Fruit fly (Drosophila melanogaster): Measurements from ENCODE around the gene Clp.

Gene Clp

dm6 chr2L:850727-851257 is 31.0 kb downstream of the Clp start, which contains the start of gene drongo:
Gene drongo, minus strand, starts transcription at chr2L:851071.
- TF ChIP-seq psq (optimal IDR thresholded peaks at IDR 0.05) (no peak), CG8478 (optimal IDR thresholded peaks at IDR 0.05) (no peak), Dll (optimal IDR thresholded peaks at IDR 0.05) (no peak), pan (optimal IDR thresholded peaks at IDR 0.05) (no peak), EcR (GFP tag; optimal IDR thresholded peaks at IDR 0.05) (no peak), usp (GFP tag; optimal IDR thresholded peaks at IDR 0.05) (no peak)

- no peak for TF ChIP-seq usp (GFP tag; optimal IDR thresholded peaks at IDR 0.05)
- TF ChIP-seq EcR (GFP tag; optimal IDR thresholded peaks at IDR 0.05), result no peak
- no peak for TF ChIP-seq psq (optimal IDR thresholded peaks at IDR 0.05)
- no peak for TF ChIP-seq Dll (optimal IDR thresholded peaks at IDR 0.05)
- no peak for TF ChIP-seq CG8478 (optimal IDR thresholded peaks at IDR 0.05)
- TF ChIP-seq pan (optimal IDR thresholded peaks at IDR 0.05), result no peak
These were observed 32.9 kb downstream of the Clp start, which contains the start of the genes CG4291 and kraken for dm6 chr2L:852647-853111. Gene CG4291, minus strand, starts transcription at chr2L:852730. Gene kraken, plus strand, starts transcription at chr2L:852768.

- no peak for TF ChIP-seq EcR (GFP tag; optimal IDR thresholded peaks at IDR 0.05)
- TF ChIP-seq pan (optimal IDR thresholded peaks at IDR 0.05), result no peak
- TF ChIP-seq psq (optimal IDR thresholded peaks at IDR 0.05), result no peak
- no peak for TF ChIP-seq CG8478 (optimal IDR thresholded peaks at IDR 0.05)
- no peak for TF ChIP-seq Dll (optimal IDR thresholded peaks at IDR 0.05)
- TF ChIP-seq usp (GFP tag; optimal IDR thresholded peaks at IDR 0.05), result no peak
These were observed 35.3 kb downstream of the Clp start, which contains the start of gene CG13949 for dm6 chr2L:855052-855547. Gene CG13949, plus strand, starts transcription at chr2L:855337.

dm6 chr2L:856001-856400 is 36.2 kb downstream of the Clp start:
- TF ChIP-seq psq (optimal IDR thresholded peaks at IDR 0.05), result no peak
- TF ChIP-seq CG8478 (optimal IDR thresholded peaks at IDR 0.05), result no peak
- no peak for TF ChIP-seq Dll (optimal IDR thresholded peaks at IDR 0.05)
- no peak for TF ChIP-seq EcR (GFP tag; optimal IDR thresholded peaks at IDR 0.05)
- TF ChIP-seq usp (GFP tag; optimal IDR thresholded peaks at IDR 0.05), result no peak
- TF ChIP-seq pan (optimal IDR thresholded peaks at IDR 0.05), result no peak

- TF ChIP-seq psq (optimal IDR thresholded peaks at IDR 0.05) (no peak), EcR (GFP tag; optimal IDR thresholded peaks at IDR 0.05) (no peak), pan (optimal IDR thresholded peaks at IDR 0.05) (no peak), CG8478 (optimal IDR thresholded peaks at IDR 0.05) (no peak), Dll (optimal IDR thresholded peaks at IDR 0.05) (no peak), usp (GFP tag; optimal IDR thresholded peaks at IDR 0.05) (no peak)
These were observed 37.1 kb downstream of the Clp start for dm6 chr2L:856690-857488.

- TF ChIP-seq EcR (GFP tag; optimal IDR thresholded peaks at IDR 0.05) (no peak), usp (GFP tag; optimal IDR thresholded peaks at IDR 0.05) (no peak), pan (optimal IDR thresholded peaks at IDR 0.05) (no peak), CG8478 (optimal IDR thresholded peaks at IDR 0.05) (no peak), psq (optimal IDR thresholded peaks at IDR 0.05) (no peak)
These were observed 38.2 kb downstream of the Clp start for dm6 chr2L:857897-858517.

- TF ChIP-seq CG8478 (optimal IDR thresholded peaks at IDR 0.05) (no peak), Dll (optimal IDR thresholded peaks at IDR 0.05) (no peak), usp (GFP tag; optimal IDR thresholded peaks at IDR 0.05) (no peak), EcR (GFP tag; optimal IDR thresholded peaks at IDR 0.05) (no peak), psq (optimal IDR thresholded peaks at IDR 0.05) (no peak), pan (optimal IDR thresholded peaks at IDR 0.05) (no peak)
These were observed 40.1 kb downstream of the Clp start, which contains the start of gene CG13950 for dm6 chr2L:859897-860296. Gene CG13950, plus strand, starts transcription at chr2L:860197.

dm6 chr2L:865851-866250 is 46.1 kb downstream of the Clp start:
- TF ChIP-seq CG8478 (optimal IDR thresholded peaks at IDR 0.05), result no peak
- no peak for TF ChIP-seq psq (optimal IDR thresholded peaks at IDR 0.05)
- TF ChIP-seq pan (optimal IDR thresholded peaks at IDR 0.05), result no peak
- TF ChIP-seq usp (GFP tag; optimal IDR thresholded peaks at IDR 0.05), result no peak
- no peak for TF ChIP-seq EcR (GFP tag; optimal IDR thresholded peaks at IDR 0.05)
- no peak for TF ChIP-seq Dll (optimal IDR thresholded peaks at IDR 0.05)

dm6 chr2L:866950-867744 is 47.4 kb downstream of the Clp start:
- no peak for TF ChIP-seq Dll (optimal IDR thresholded peaks at IDR 0.05)

dm6 chr2L:867899-868605 is 48.3 kb downstream of the Clp start, which contains the start of gene aru:
Gene aru, minus strand, starts transcription at chr2L:868354.
- TF ChIP-seq CG8478 (optimal IDR thresholded peaks at IDR 0.05), result peak; percentile 25
- no peak for TF ChIP-seq Dll (optimal IDR thresholded peaks at IDR 0.05)
- no peak for TF ChIP-seq psq (optimal IDR thresholded peaks at IDR 0.05)
- no peak for TF ChIP-seq usp (GFP tag; optimal IDR thresholded peaks at IDR 0.05)
- no peak for TF ChIP-seq pan (optimal IDR thresholded peaks at IDR 0.05)
- TF ChIP-seq EcR (GFP tag; optimal IDR thresholded peaks at IDR 0.05), result no peak

dm6 chr2L:868961-869360 is 49.2 kb downstream of the Clp start:
- TF ChIP-seq psq (optimal IDR thresholded peaks at IDR 0.05) (no peak), pan (optimal IDR thresholded peaks at IDR 0.05) (no peak), CG8478 (optimal IDR thresholded peaks at IDR 0.05) (no peak)

Measured in whole organism.